Worm (Caenorhabditis elegans) whole organism, young adult: Measurements from ENCODE around the gene arl-3.
A peak's percentile ranks its signal among the peaks of the same experiment; 100 is the strongest.

ENCODE experiments used
- B0035.1 ChIP-seq: sonication (generic microtip); optimal IDR thresholded peaks from 2 replicates; lab custom pipeline; 2016; ENCODE audit warnings: missing genetic modification characterization, mild to moderate bottlenecking, missing compliant biosample characterization, missing genotype, missing genetic modification reagents
- C06A6.2 ChIP-seq: fragments of 200-800 bp; sonication (Bioruptor generic); conservative IDR thresholded peaks from 2 replicates; pipeline ENCODE4 v1.3.6; 2022; ENCODE audit warnings: missing genetic modification characterization, missing compliant biosample characterization
- Y53G8AR.9 ChIP-seq: fragments of 200-800 bp; sonication (Bioruptor generic); conservative IDR thresholded peaks from 2 replicates; pipeline ENCODE4 v1.3.6; 2022; ENCODE audit warnings: missing genetic modification reagents, missing genetic modification characterization, missing compliant biosample characterization
- Y56A3A.18 ChIP-seq: fragments of 200-800 bp; sonication (Bioruptor generic); IDR thresholded peaks from 2 replicates; pipeline ENCODE4 v1.3.6; 2022; ENCODE audit warnings: missing genetic modification reagents, missing genetic modification characterization, missing compliant biosample characterization
- ama-1 ChIP-seq, 3 experiments: fragments of 150-350 bp in 1 of 3; sonication (generic microtip) in 2 of 3; optimal IDR thresholded peaks; 2 replicates each; lab custom pipeline; 2014 to 2018; ENCODE audit warnings: missing biosample characterization in 2 of 3, missing genetic modification characterization in 2 of 3, missing genetic modification reagents in 2 of 3
- aptf-2 ChIP-seq: fragments of 200-800 bp; sonication (Bioruptor generic); conservative IDR thresholded peaks from 2 replicates; pipeline ENCODE4 v1.3.6; 2022; ENCODE audit warnings: missing genetic modification reagents, missing genetic modification characterization, missing compliant biosample characterization
- atf-7 ChIP-seq: sonication (generic microtip); optimal IDR thresholded peaks from 2 replicates; lab custom pipeline; 2017; ENCODE audit warnings: mild to moderate bottlenecking, missing genetic modification characterization, missing compliant biosample characterization
- attf-6 ChIP-seq: fragments of 200-800 bp; sonication (Bioruptor generic); IDR thresholded peaks from 2 replicates; pipeline ENCODE4 v1.3.6; 2022; ENCODE audit warnings: missing genetic modification reagents, missing genetic modification characterization, missing compliant biosample characterization
- bed-2 ChIP-seq: fragments of 200-800 bp; sonication (Bioruptor generic); IDR thresholded peaks from 2 replicates; pipeline ENCODE4 v1.3.6; 2022; ENCODE audit warnings: missing genetic modification reagents, missing genetic modification characterization, missing compliant biosample characterization
- cebp-1 ChIP-seq, 2 experiments: fragments of 200-800 bp in 1 of 2; sonication (Bioruptor generic) in 1 of 2; sonication (generic microtip) in 1 of 2; IDR thresholded peaks in 1 of 2; optimal IDR thresholded peaks in 1 of 2; 2 replicates each; pipeline versions ENCODE4 v1.3.6 to Lab custom; 2017 to 2022; ENCODE audit warnings: missing compliant biosample characterization in 2 of 2, missing genetic modification characterization in 2 of 2, mild to moderate bottlenecking in 1 of 2, missing genetic modification reagents in 1 of 2, moderate library complexity in 1 of 2
- cebp-2 ChIP-seq: fragments of 200-800 bp; sonication (Bioruptor generic); IDR thresholded peaks from 2 replicates; pipeline ENCODE4 v1.3.6; 2022; ENCODE audit warnings: missing genetic modification characterization, missing compliant biosample characterization
- ceh-100 ChIP-seq: fragments of 200-800 bp; sonication (Bioruptor generic); IDR thresholded peaks from 2 replicates; pipeline ENCODE4 v1.3.6; 2022; ENCODE audit warnings: missing genetic modification reagents, missing genetic modification characterization, missing compliant biosample characterization
- ceh-58 ChIP-seq: fragments of 200-800 bp; sonication (Bioruptor generic); IDR thresholded peaks from 2 replicates; pipeline ENCODE4 v1.3.6; 2022; ENCODE audit warnings: missing genetic modification characterization, missing compliant biosample characterization
- ceh-79 ChIP-seq: sonication (generic microtip); optimal IDR thresholded peaks from 2 replicates; lab custom pipeline; 2017; ENCODE audit warnings: mild to moderate bottlenecking, missing genetic modification characterization, missing compliant biosample characterization
- ceh-91 ChIP-seq: fragments of 200-800 bp; sonication (Bioruptor generic); IDR thresholded peaks from 2 replicates; pipeline ENCODE4 v1.3.6; 2022; ENCODE audit warnings: missing genetic modification reagents, missing genetic modification characterization, missing compliant biosample characterization
- chd-7 ChIP-seq: sonication (generic microtip); optimal IDR thresholded peaks from 2 replicates; lab custom pipeline; 2016; ENCODE audit warnings: mild to moderate bottlenecking, missing genetic modification characterization, moderate library complexity, missing compliant biosample characterization
- dox-1 ChIP-seq: fragments of 200-800 bp; sonication (Bioruptor generic); IDR thresholded peaks from 2 replicates; pipeline ENCODE4 v1.3.6; 2022; ENCODE audit warnings: missing genetic modification reagents, missing genetic modification characterization, missing compliant biosample characterization
- efl-1 ChIP-seq: fragments of 150-350 bp; optimal IDR thresholded peaks from 2 replicates; lab custom pipeline; 2014; ENCODE audit warnings: missing biosample characterization, missing genetic modification reagents, missing genetic modification characterization
- egl-18 ChIP-seq: fragments of 200-800 bp; sonication (Bioruptor generic); IDR thresholded peaks from 2 replicates; pipeline ENCODE4 v1.3.6; 2022; ENCODE audit warnings: missing genetic modification reagents, missing genetic modification characterization, missing compliant biosample characterization
- ets-4 ChIP-seq: fragments of 200-800 bp; sonication (Bioruptor generic); optimal IDR thresholded peaks from 2 replicates; lab custom pipeline; 2018; ENCODE audit warnings: mild to moderate bottlenecking, missing genetic modification characterization, missing compliant biosample characterization
- fkh-3 ChIP-seq: sonication (generic microtip); optimal IDR thresholded peaks from 2 replicates; lab custom pipeline; 2016; ENCODE audit warnings: mild to moderate bottlenecking, missing genetic modification characterization, missing compliant biosample characterization
- let-526 ChIP-seq: fragments of 200-800 bp; sonication (Bioruptor generic); IDR thresholded peaks from 2 replicates; pipeline ENCODE4 v1.3.6; 2022; ENCODE audit warnings: missing genetic modification reagents, missing genetic modification characterization, missing compliant biosample characterization
- let-607 ChIP-seq, 2 experiments: fragments of 200-800 bp in 1 of 2; sonication (Bioruptor generic) in 1 of 2; sonication (generic microtip) in 1 of 2; optimal IDR thresholded peaks; 2 replicates each; lab custom pipeline; 2016 to 2018; ENCODE audit warnings: mild to moderate bottlenecking in 2 of 2, missing compliant biosample characterization in 2 of 2, missing genetic modification characterization in 2 of 2, moderate library complexity in 2 of 2, missing genotype in 1 of 2
- lsy-27 ChIP-seq: sonication (generic microtip); optimal IDR thresholded peaks from 2 replicates; lab custom pipeline; 2017; ENCODE audit warnings: missing genetic modification characterization, mild to moderate bottlenecking, missing compliant biosample characterization, antibody characterized with exemption, missing genotype, borderline replicate concordance; ENCODE audit not compliant: insufficient read depth
- madf-8 ChIP-seq: fragments of 200-800 bp; sonication (Bioruptor generic); conservative IDR thresholded peaks from 2 replicates; pipeline ENCODE4 v1.3.6; 2022; ENCODE audit warnings: missing genetic modification reagents, missing genetic modification characterization, missing compliant biosample characterization
- mes-4 ChIP-seq: sonication (generic microtip); optimal IDR thresholded peaks from 2 replicates; lab custom pipeline; 2016; ENCODE audit warnings: missing genotype, missing genetic modification characterization, missing compliant biosample characterization
- mxl-1 ChIP-seq: sonication (generic microtip); optimal IDR thresholded peaks from 2 replicates; lab custom pipeline; 2016; ENCODE audit warnings: missing genetic modification characterization, missing compliant biosample characterization
- nfya-2 ChIP-seq: fragments of 200-800 bp; sonication (Bioruptor generic); IDR thresholded peaks from 2 replicates; pipeline ENCODE4 v1.3.6; 2022; ENCODE audit warnings: missing genetic modification reagents, missing genetic modification characterization, missing compliant biosample characterization
- nhr-179 ChIP-seq: sonication (generic microtip); optimal IDR thresholded peaks from 2 replicates; lab custom pipeline; 2016; ENCODE audit warnings: mild to moderate bottlenecking, missing genetic modification characterization, missing compliant biosample characterization
- snpc-3.4 ChIP-seq: sonication (generic microtip); optimal IDR thresholded peaks from 2 replicates; lab custom pipeline; 2017; ENCODE audit warnings: missing genetic modification characterization, mild to moderate bottlenecking, missing compliant biosample characterization, antibody characterized with exemption, moderate library complexity, missing genotype, missing genetic modification reagents
- tlf-1 ChIP-seq: fragments of 200-800 bp; sonication (Bioruptor generic); optimal IDR thresholded peaks from 2 replicates; lab custom pipeline; 2018; ENCODE audit warnings: mild to moderate bottlenecking, missing genetic modification characterization, missing compliant biosample characterization
- xnd-1 ChIP-seq: sonication (generic microtip); optimal IDR thresholded peaks from 2 replicates; lab custom pipeline; 2016; ENCODE audit warnings: missing genotype, missing genetic modification reagents, missing genetic modification characterization, missing compliant biosample characterization
- ztf-26 ChIP-seq: sonication (generic microtip); optimal IDR thresholded peaks from 2 replicates; lab custom pipeline; 2017; ENCODE audit warnings: missing genetic modification characterization, missing compliant biosample characterization
- ztf-3 ChIP-seq: fragments of 200-800 bp; sonication (Bioruptor generic); optimal IDR thresholded peaks from 2 replicates; lab custom pipeline; 2018; ENCODE audit warnings: mild to moderate bottlenecking, missing genetic modification characterization, missing compliant biosample characterization
- ztf-6 ChIP-seq: fragments of 200-800 bp; sonication (Bioruptor generic); IDR thresholded peaks from 2 replicates; pipeline ENCODE4 v1.3.6; 2022; ENCODE audit warnings: missing genetic modification reagents, missing genetic modification characterization, missing compliant biosample characterization

The arl-3 gene

ce11 chrII:14600852-14601313 lies 5.4 kb upstream of the arl-3 start, which contains the start of gene tps-2:
Gene tps-2, plus strand, starts transcription at chrII:14600902.
- TF ChIP-seq dox-1 (GFP tag; lab: Robert Waterston, UW): 0 out of 2 replicates have a peak, but pooled peaks have one; percentile 4
- TF ChIP-seq ceh-100 (GFP tag; lab: Robert Waterston, UW): no peak
- TF ChIP-seq ceh-79 (tag; lab: Kevin White, UChicago): no peak
- TF ChIP-seq let-607 (tag; optimal IDR thresholded peaks at IDR 0.05; lab: Kevin White, UChicago): peak in 1 of 2 experiments; percentile 6
- peak; percentile 84 for TF ChIP-seq ama-1 (optimal IDR thresholded peaks at IDR 0.05; lab: Kevin White, UChicago)
- TF ChIP-seq ama-1 (GFP tag; optimal IDR thresholded peaks at IDR 0.05; lab: Kevin White, UChicago): no peak
- TF ChIP-seq, all 124 proteins: peak for 3

ce11 chrII:14602735-14603134 lies 3.5 kb upstream of the arl-3 start:
- TF ChIP-seq B0035.1 (no peak), madf-8 (GFP tag; lab: Robert Waterston, UW) (no peak), Y56A3A.18 (GFP tag; lab: Robert Waterston, UW) (no peak), ztf-6 (no peak), mes-4 (no peak), bed-2 (GFP tag; lab: Robert Waterston, UW) (no peak), nfya-2 (GFP tag; lab: Robert Waterston, UW) (no peak), nhr-179 (tag; lab: Kevin White, UChicago) (no peak), ceh-58 (no peak), lsy-27 (tag; lab: Kevin White, UChicago) (no peak), let-526 (no peak), Y53G8AR.9 (GFP tag; lab: Robert Waterston, UW) (no peak), chd-7 (no peak), atf-7 (no peak), aptf-2 (GFP tag; lab: Robert Waterston, UW) (no peak), cebp-2 (GFP tag; lab: Robert Waterston, UW) (no peak), ztf-3 (GFP tag; lab: Kevin White, UChicago) (no peak), mxl-1 (tag; lab: Kevin White, UChicago) (no peak), xnd-1 (tag; lab: Kevin White, UChicago) (no peak)

ce11 chrII:14604261-14604660 lies 2.0 kb upstream of the arl-3 start:
- TF ChIP-seq attf-6 (GFP tag; lab: Robert Waterston, UW) (no peak), ama-1 (optimal IDR thresholded peaks at IDR 0.05; lab: Kevin White, UChicago) (peak; percentile 60), ama-1 (GFP tag; optimal IDR thresholded peaks at IDR 0.05; lab: Kevin White, UChicago) (no peak)
- TF ChIP-seq, all 124 proteins: peak for 1

- TF ChIP-seq Y53G8AR.9 (GFP tag; lab: Robert Waterston, UW): no peak
- TF ChIP-seq egl-18: no peak
- no peak for TF ChIP-seq tlf-1 (GFP tag; lab: Kevin White, UChicago)
- TF ChIP-seq ets-4 (GFP tag; lab: Kevin White, UChicago): no peak
- TF ChIP-seq snpc-3.4: no peak
- TF ChIP-seq efl-1 (GFP tag; lab: Kevin White, UChicago): no peak
- no peak for TF ChIP-seq ztf-26 (tag; lab: Kevin White, UChicago)
- no peak for TF ChIP-seq atf-7
- no peak for TF ChIP-seq C06A6.2 (GFP tag; lab: Robert Waterston, UW)
- no peak for TF ChIP-seq ceh-91 (GFP tag; lab: Robert Waterston, UW)
- no peak for TF ChIP-seq fkh-3 (tag; lab: Kevin White, UChicago)
- no peak for TF ChIP-seq cebp-1 (GFP tag; IDR thresholded peaks at IDR 0.05; lab: Robert Waterston, UW)
- no peak for TF ChIP-seq cebp-1 (tag; optimal IDR thresholded peaks at IDR 0.05; lab: Kevin White, UChicago)
- TF ChIP-seq, all 124 proteins: peak for 0
Observed at ce11 chrII:14605026-14605425, 1.2 kb upstream of the arl-3 start.
